Worm (Caenorhabditis elegans) whole organism, L2 larva: ENCODE results near the gene C04B4.4.

Source experiments
- R02D3.7 ChIP-seq: fragments of 150-350 bp; optimal IDR thresholded peaks from 2 replicates; lab custom pipeline; 2014; ENCODE audit warnings: missing biosample characterization, missing genetic modification characterization
- blmp-1 ChIP-seq: sonication (generic microtip); optimal IDR thresholded peaks from 2 replicates; lab custom pipeline; 2017; ENCODE audit warnings: missing genetic modification characterization, mild to moderate bottlenecking, missing compliant biosample characterization, antibody characterized with exemption, moderate library complexity; ENCODE audit not compliant: insufficient read depth
- crh-2 ChIP-seq: sonication (generic microtip); optimal IDR thresholded peaks from 2 replicates; lab custom pipeline; 2017; ENCODE audit warnings: missing biosample characterization, missing genetic modification characterization
- elt-1 ChIP-seq: fragments of 150-350 bp; optimal IDR thresholded peaks from 2 replicates; lab custom pipeline; 2014; ENCODE audit warnings: missing biosample characterization, missing genetic modification characterization
- gmeb-1 ChIP-seq: fragments of 150-350 bp; optimal IDR thresholded peaks from 2 replicates; lab custom pipeline; 2014; ENCODE audit warnings: missing biosample characterization, missing genetic modification characterization
- lin-11 ChIP-seq: fragments of 150-350 bp; sonication (generic microtip); optimal IDR thresholded peaks from 2 replicates; lab custom pipeline; 2014; ENCODE audit warnings: missing biosample characterization, missing genetic modification characterization, inconsistent platforms, mixed read lengths
- lin-39 ChIP-seq: fragments of 150-350 bp; optimal IDR thresholded peaks from 2 replicates; lab custom pipeline; 2014; ENCODE audit warnings: missing biosample characterization, missing genetic modification reagents, missing genetic modification characterization
- mdl-1 ChIP-seq, 2 experiments: fragments of 150-350 bp in 1 of 2; sonication (generic microtip) in 1 of 2; optimal IDR thresholded peaks; 2 replicates each; lab custom pipeline; 2017; ENCODE audit warnings: missing biosample characterization in 2 of 2, missing genetic modification characterization in 2 of 2
- nhr-11 ChIP-seq: fragments of 150-350 bp; optimal IDR thresholded peaks from 2 replicates; lab custom pipeline; 2014; ENCODE audit warnings: missing biosample characterization, missing genetic modification characterization
- nhr-12 ChIP-seq: fragments of 150-350 bp; optimal IDR thresholded peaks from 2 replicates; lab custom pipeline; 2014; ENCODE audit warnings: missing biosample characterization, missing genetic modification characterization
- nhr-237 ChIP-seq: fragments of 150-350 bp; optimal IDR thresholded peaks from 2 replicates; lab custom pipeline; 2014; ENCODE audit warnings: missing biosample characterization, missing genetic modification characterization
- nhr-25 ChIP-seq: fragments of 150-350 bp; sonication (generic microtip); optimal IDR thresholded peaks from 3 replicates; lab custom pipeline; 2014; ENCODE audit warnings: missing biosample characterization, missing genetic modification characterization
- skn-1 ChIP-seq: sonication (generic microtip); optimal IDR thresholded peaks from 2 replicates; lab custom pipeline; 2017; ENCODE audit warnings: missing biosample characterization, missing genetic modification characterization
- unc-62 ChIP-seq: fragments of 150-350 bp; optimal IDR thresholded peaks from 2 replicates; lab custom pipeline; 2014; ENCODE audit warnings: missing biosample characterization, missing genetic modification reagents, missing genetic modification characterization

- TF ChIP-seq crh-2 (tag; lab: Kevin White, UChicago) (no peak), unc-62 (GFP tag; lab: Kevin White, UChicago) (no peak), blmp-1 (tag; lab: Kevin White, UChicago) (no peak), lin-11 (tag; lab: Kevin White, UChicago) (no peak), skn-1 (no peak), nhr-11 (tag; lab: Kevin White, UChicago) (no peak), gmeb-1 (tag; lab: Kevin White, UChicago) (no peak), R02D3.7 (no peak), nhr-12 (tag; lab: Kevin White, UChicago) (no peak), nhr-25 (no peak), nhr-237 (no peak), lin-39 (tag; lab: Kevin White, UChicago) (no peak), elt-1 (tag; lab: Kevin White, UChicago) (no peak), mdl-1 (tag; optimal IDR thresholded peaks at IDR 0.05; lab: Kevin White, UChicago) (no peak)
These were observed 23.8 kb downstream of the C04B4.4 start for ce11 chrX:12314395-12314794.
